Worm (Caenorhabditis elegans) whole organism, L3 larva: ENCODE results near the gene immt-1.
A peak's percentile ranks its signal among the peaks of the same experiment; 100 is the strongest.

Experiments
- R02D3.7 ChIP-seq: fragments of 150-350 bp; optimal IDR thresholded peaks from 2 replicates; lab custom pipeline; 2014; ENCODE audit warnings: missing biosample characterization, missing genetic modification characterization
- ZK546.5 ChIP-seq: sonication (generic microtip); optimal IDR thresholded peaks from 2 replicates; lab custom pipeline; 2017; ENCODE audit warnings: missing biosample characterization, missing genetic modification characterization
- aly-2 ChIP-seq: fragments of 150-350 bp; optimal IDR thresholded peaks from 2 replicates; lab custom pipeline; 2014; ENCODE audit warnings: missing biosample characterization, missing genetic modification characterization
- ama-1 ChIP-seq: fragments of 150-350 bp; optimal IDR thresholded peaks from 2 replicates; lab custom pipeline; 2018
- ceh-16 ChIP-seq: sonication (generic microtip); optimal IDR thresholded peaks from 2 replicates; lab custom pipeline; 2017; ENCODE audit warnings: missing biosample characterization, missing genetic modification characterization
- ceh-28 ChIP-seq: fragments of 150-350 bp; optimal IDR thresholded peaks from 2 replicates; lab custom pipeline; 2014; ENCODE audit warnings: missing biosample characterization, missing genetic modification reagents, missing genetic modification characterization
- ceh-82 ChIP-seq: fragments of 150-350 bp; optimal IDR thresholded peaks from 2 replicates; lab custom pipeline; 2014; ENCODE audit warnings: missing biosample characterization, missing genetic modification characterization
- ceh-9 ChIP-seq: sonication (generic microtip); optimal IDR thresholded peaks from 2 replicates; lab custom pipeline; 2018; ENCODE audit warnings: missing biosample characterization, missing genetic modification characterization
- daf-12 ChIP-seq: fragments of 150-350 bp; optimal IDR thresholded peaks from 2 replicates; lab custom pipeline; 2014; ENCODE audit warnings: missing biosample characterization, missing genetic modification reagents, missing genetic modification characterization
- egl-27 ChIP-seq: sonication (generic microtip); optimal IDR thresholded peaks from 4 replicates; lab custom pipeline; 2017; ENCODE audit warnings: missing biosample characterization, missing genetic modification reagents, missing genetic modification characterization
- elt-1 ChIP-seq: fragments of 150-350 bp; optimal IDR thresholded peaks from 2 replicates; lab custom pipeline; 2014; ENCODE audit warnings: missing biosample characterization, missing genetic modification characterization
- elt-2 ChIP-seq: sonication (generic microtip); optimal IDR thresholded peaks from 2 replicates; lab custom pipeline; 2016; ENCODE audit warnings: missing genetic modification reagents, mild to moderate bottlenecking, missing genetic modification characterization, missing compliant biosample characterization
- elt-3 ChIP-seq, 3 experiments: fragments of 150-350 bp in 1 of 3; sonication (generic microtip) in 2 of 3; optimal IDR thresholded peaks; 2 replicates in 2 of 3; 4 replicates in 1 of 3; lab custom pipeline; 2014 to 2017; ENCODE audit warnings: missing biosample characterization in 3 of 3, missing genetic modification characterization in 3 of 3
- fkh-10 ChIP-seq: sonication (generic microtip); optimal IDR thresholded peaks from 2 replicates; lab custom pipeline; 2017; ENCODE audit warnings: missing biosample characterization, missing genetic modification reagents, missing genetic modification characterization
- fkh-2 ChIP-seq: fragments of 150-350 bp; optimal IDR thresholded peaks from 2 replicates; lab custom pipeline; 2014; ENCODE audit warnings: missing biosample characterization, missing genetic modification reagents, missing genetic modification characterization
- hmg-11 ChIP-seq: sonication (generic microtip); optimal IDR thresholded peaks from 2 replicates; lab custom pipeline; 2016; ENCODE audit warnings: missing genetic modification characterization, missing compliant biosample characterization
- jun-1 ChIP-seq: fragments of 150-350 bp; optimal IDR thresholded peaks from 2 replicates; lab custom pipeline; 2014; ENCODE audit warnings: missing biosample characterization, missing genetic modification reagents, missing genetic modification characterization
- lin-15B ChIP-seq: fragments of 150-350 bp; optimal IDR thresholded peaks from 2 replicates; lab custom pipeline; 2014; ENCODE audit warnings: missing biosample characterization, missing genetic modification characterization
- lin-39 ChIP-seq: fragments of 150-350 bp; optimal IDR thresholded peaks from 2 replicates; lab custom pipeline; 2018; ENCODE audit warnings: missing biosample characterization, missing genetic modification reagents, missing genetic modification characterization
- lsy-12 ChIP-seq: sonication (generic microtip); optimal IDR thresholded peaks from 2 replicates; lab custom pipeline; 2016; ENCODE audit warnings: mild to moderate bottlenecking, missing genetic modification characterization, missing compliant biosample characterization
- mdl-1 ChIP-seq: fragments of 150-350 bp; optimal IDR thresholded peaks from 2 replicates; lab custom pipeline; 2014; ENCODE audit warnings: missing biosample characterization, missing genetic modification characterization
- nfya-1 ChIP-seq: sonication (generic microtip); optimal IDR thresholded peaks from 2 replicates; lab custom pipeline; 2017; ENCODE audit warnings: missing genetic modification characterization, mild to moderate bottlenecking, missing compliant biosample characterization, antibody characterized with exemption, moderate library complexity; ENCODE audit not compliant: insufficient read depth
- nhr-11 ChIP-seq: fragments of 150-350 bp; optimal IDR thresholded peaks from 2 replicates; lab custom pipeline; 2014; ENCODE audit warnings: missing biosample characterization, missing genetic modification characterization
- nhr-12 ChIP-seq: fragments of 150-350 bp; optimal IDR thresholded peaks from 2 replicates; lab custom pipeline; 2014; ENCODE audit warnings: missing biosample characterization, missing genetic modification characterization
- nhr-23 ChIP-seq: fragments of 150-350 bp; optimal IDR thresholded peaks from 2 replicates; lab custom pipeline; 2014; ENCODE audit warnings: missing biosample characterization, missing genetic modification reagents, missing genetic modification characterization
- nhr-237 ChIP-seq: fragments of 150-350 bp; optimal IDR thresholded peaks from 2 replicates; lab custom pipeline; 2014; ENCODE audit warnings: missing biosample characterization, missing genetic modification characterization
- nhr-25 ChIP-seq: sonication (generic microtip); optimal IDR thresholded peaks from 2 replicates; lab custom pipeline; 2017; ENCODE audit warnings: missing biosample characterization, missing genetic modification characterization
- nhr-28 ChIP-seq: fragments of 150-350 bp; optimal IDR thresholded peaks from 2 replicates; lab custom pipeline; 2014; ENCODE audit warnings: missing biosample characterization, missing genetic modification characterization
- nhr-67 ChIP-seq: fragments of 150-350 bp; optimal IDR thresholded peaks from 2 replicates; lab custom pipeline; 2014; ENCODE audit warnings: missing biosample characterization, missing genetic modification characterization
- nhr-76 ChIP-seq: fragments of 150-350 bp; sonication (generic microtip); optimal IDR thresholded peaks from 5 replicates; lab custom pipeline; 2014; ENCODE audit warnings: missing biosample characterization, missing genetic modification characterization
- nhr-77 ChIP-seq: fragments of 150-350 bp; optimal IDR thresholded peaks from 2 replicates; lab custom pipeline; 2014; ENCODE audit warnings: missing biosample characterization, missing genetic modification characterization
- pha-4 ChIP-seq: fragments of 150-350 bp; optimal IDR thresholded peaks from 2 replicates; lab custom pipeline; 2014; ENCODE audit warnings: missing biosample characterization, missing genetic modification reagents, missing genetic modification characterization
- pqm-1 ChIP-seq: fragments of 150-350 bp; optimal IDR thresholded peaks from 2 replicates; lab custom pipeline; 2017; ENCODE audit warnings: missing biosample characterization, missing genetic modification characterization, inconsistent platforms
- skn-1 ChIP-seq: fragments of 150-350 bp; optimal IDR thresholded peaks from 2 replicates; lab custom pipeline; 2014; ENCODE audit warnings: missing biosample characterization, missing genetic modification characterization
- snpc-4 ChIP-seq: fragments of 150-350 bp; optimal IDR thresholded peaks from 2 replicates; lab custom pipeline; 2014; ENCODE audit warnings: missing biosample characterization, missing genetic modification characterization
- tbx-2 ChIP-seq: sonication (generic microtip); optimal IDR thresholded peaks from 2 replicates; lab custom pipeline; 2016; ENCODE audit warnings: mild to moderate bottlenecking, missing genetic modification characterization, missing compliant biosample characterization
- unc-39 ChIP-seq: sonication (generic microtip); optimal IDR thresholded peaks from 4 replicates; lab custom pipeline; 2017; ENCODE audit warnings: missing biosample characterization, missing genetic modification characterization
- unc-62 ChIP-seq: fragments of 150-350 bp; sonication (generic microtip); optimal IDR thresholded peaks from 4 replicates; lab custom pipeline; 2014; ENCODE audit warnings: missing biosample characterization, missing genetic modification reagents, missing genetic modification characterization
- zag-1 ChIP-seq: fragments of 150-350 bp; optimal IDR thresholded peaks from 2 replicates; lab custom pipeline; 2014; ENCODE audit warnings: missing biosample characterization, missing genetic modification characterization

Gene immt-1

DNA sequence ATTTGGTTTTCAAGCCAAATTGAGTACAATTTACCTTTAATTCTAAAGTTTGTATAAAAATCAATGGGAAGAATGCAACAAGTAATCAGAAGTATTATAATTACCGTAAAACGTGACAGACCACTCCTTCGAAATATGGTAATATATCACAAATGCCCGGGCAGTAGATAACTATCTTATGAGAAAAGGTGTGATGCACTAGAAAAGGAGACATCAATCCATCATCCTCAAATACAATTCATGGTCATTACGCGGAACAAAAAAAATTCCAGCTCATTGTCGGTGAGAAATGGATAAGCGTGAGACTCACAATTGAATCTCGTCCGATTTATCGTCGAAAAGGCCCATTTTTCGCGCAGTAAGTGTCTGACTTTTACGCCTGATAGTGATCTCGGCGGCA, 22.2 kb upstream of the immt-1 start:
- TF ChIP-seq nhr-23 (tag; lab: Kevin White, UChicago) (peak; percentile 4), mdl-1 (tag; lab: Kevin White, UChicago) (no peak), unc-62 (GFP tag; lab: Kevin White, UChicago) (no peak), zag-1 (tag; lab: Kevin White, UChicago) (no peak), nhr-25 (tag; lab: Kevin White, UChicago) (peak; percentile 32), snpc-4 (no peak), egl-27 (no peak), unc-39 (tag; lab: Kevin White, UChicago) (no peak), skn-1 (tag; lab: Kevin White, UChicago) (no peak), elt-1 (tag; lab: Kevin White, UChicago) (peak; percentile 40)

DNA sequence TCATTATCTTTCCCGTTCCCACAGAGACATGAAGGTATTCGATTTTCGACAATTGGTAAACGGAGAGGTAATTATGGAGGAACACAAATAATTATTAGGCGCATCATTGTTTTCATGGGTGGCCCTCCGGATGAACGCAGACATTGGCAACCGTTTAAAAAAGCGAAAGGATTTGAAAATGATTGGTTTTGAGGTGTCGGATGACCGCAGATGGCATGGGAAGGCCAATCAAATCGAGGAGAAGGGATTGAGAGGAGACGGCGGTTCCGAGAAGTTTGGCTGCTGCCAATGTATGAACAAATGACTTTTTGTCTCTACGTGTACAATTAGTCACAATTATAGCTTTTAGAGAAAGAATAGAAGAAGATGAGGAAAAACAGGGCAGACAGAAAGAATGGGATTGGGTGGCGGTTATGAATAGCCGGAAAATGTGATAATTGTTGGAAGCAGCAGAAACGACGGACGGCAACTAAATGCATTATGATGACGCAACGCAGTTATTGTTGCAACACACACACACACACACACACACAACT, 20.6 kb upstream of the immt-1 start:
- TF ChIP-seq tbx-2 (tag; lab: Kevin White, UChicago) = no peak
- no peak for TF ChIP-seq ceh-82 (tag; lab: Kevin White, UChicago)
- no peak for TF ChIP-seq nhr-11 (tag; lab: Kevin White, UChicago)
- TF ChIP-seq daf-12 (tag; lab: Kevin White, UChicago) = no peak
- TF ChIP-seq lsy-12 (tag; lab: Kevin White, UChicago) = no peak
- TF ChIP-seq ceh-9 (tag; lab: Kevin White, UChicago) = no peak
- no peak for TF ChIP-seq unc-62 (GFP tag; lab: Kevin White, UChicago)
- TF ChIP-seq aly-2 (tag; lab: Kevin White, UChicago) = no peak
- no peak for TF ChIP-seq lin-15B (tag; lab: Kevin White, UChicago)
- TF ChIP-seq ceh-16 (tag; lab: Kevin White, UChicago) = no peak
- no peak for TF ChIP-seq unc-39 (tag; lab: Kevin White, UChicago)
- no peak for TF ChIP-seq nhr-12
- no peak for TF ChIP-seq lin-39 (tag; lab: Kevin White, UChicago)
- TF ChIP-seq ZK546.5 (tag; lab: Kevin White, UChicago) = no peak
- TF ChIP-seq nhr-76 = no peak

DNA sequence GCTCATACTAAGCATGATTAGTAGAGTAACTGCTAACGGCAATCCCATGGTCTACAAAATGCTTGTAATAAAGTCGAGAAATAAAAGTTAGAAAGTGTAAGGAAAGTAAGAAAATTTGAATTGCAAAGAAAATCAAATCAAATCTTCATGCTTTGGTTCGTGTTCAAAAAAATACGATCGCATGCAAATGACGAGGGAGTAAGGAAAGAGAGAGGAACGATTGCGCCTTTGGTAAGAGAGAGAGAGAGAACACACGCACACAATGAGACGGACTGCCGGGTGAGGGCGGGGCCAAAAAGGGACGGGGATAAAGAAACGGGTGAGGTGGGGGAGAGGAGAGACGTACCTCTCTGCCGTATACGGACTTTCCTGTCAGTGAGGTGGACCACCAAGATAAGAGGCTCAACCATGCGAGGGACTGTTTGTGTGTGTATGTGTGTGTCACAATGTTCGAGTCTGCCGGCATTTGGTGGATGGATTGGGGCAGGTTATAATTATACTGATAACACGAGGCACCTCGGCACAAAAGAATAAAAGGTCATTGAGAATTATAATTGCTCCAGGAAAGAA, 18.9 kb upstream of the immt-1 start, which contains the start of gene igcm-3:
igcm-3 (minus strand) TSS at position 51 of the 570 bp plus-strand sequence.
- TF ChIP-seq nhr-77 (no peak), skn-1 (tag; lab: Kevin White, UChicago) (no peak), aly-2 (tag; lab: Kevin White, UChicago) (no peak), nhr-25 (tag; lab: Kevin White, UChicago) (no peak)

DNA sequence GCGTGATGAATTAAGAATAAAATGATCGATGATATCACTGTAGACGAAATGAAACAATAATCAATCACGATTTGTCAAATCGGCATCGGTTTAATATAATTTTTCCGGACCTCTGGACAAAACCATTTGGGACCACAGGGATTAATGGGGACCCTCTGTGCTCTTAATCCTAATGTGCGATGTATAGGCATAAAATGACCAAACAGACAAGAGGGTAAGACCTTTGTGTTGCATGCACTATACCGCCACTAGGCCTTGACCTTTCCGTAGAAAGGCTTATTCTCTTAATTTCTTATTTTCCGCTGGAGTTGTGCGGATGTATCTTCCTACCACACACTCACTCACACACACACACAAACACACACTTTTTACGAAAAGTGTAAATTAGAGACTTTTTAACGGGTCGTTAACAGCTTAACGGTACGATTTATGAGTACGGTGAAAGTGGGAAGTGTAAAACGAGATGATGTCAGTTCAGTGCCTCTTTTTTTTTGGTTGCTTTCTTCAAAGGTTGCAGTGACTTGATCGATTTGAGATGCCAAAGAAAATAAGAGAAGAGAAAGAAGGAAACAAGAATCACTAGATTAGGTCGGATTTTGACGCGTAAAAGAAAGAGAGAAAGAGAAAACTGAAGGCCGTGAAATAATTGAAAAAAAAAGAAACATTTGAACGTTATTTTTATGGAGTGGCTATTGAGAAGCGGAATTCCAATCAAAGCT, 17.9 kb upstream of the immt-1 start:
- TF ChIP-seq nhr-237 (tag; lab: Kevin White, UChicago) = no peak
- TF ChIP-seq nhr-25 (tag; lab: Kevin White, UChicago) = peak; percentile 83

DNA sequence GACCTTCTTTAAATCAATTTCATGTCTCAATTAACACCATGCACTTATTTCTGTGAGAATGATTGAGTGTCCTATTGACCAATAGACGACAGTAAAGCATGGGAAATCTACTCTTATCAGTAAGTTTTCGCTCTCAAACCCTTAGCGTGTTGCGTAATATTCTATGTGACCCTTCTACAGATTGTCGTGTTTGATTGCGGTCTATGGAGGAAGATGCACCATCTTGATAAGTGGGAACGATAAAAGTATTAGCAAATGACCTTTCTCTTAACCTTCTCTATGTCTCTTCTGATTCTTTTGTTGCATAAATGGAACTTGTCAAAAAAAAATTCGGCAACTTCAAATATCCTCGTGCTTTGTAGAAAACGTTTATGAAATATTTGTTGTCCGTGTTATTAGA, 16.9 kb upstream of the immt-1 start:
- peak; percentile 47 for TF ChIP-seq nhr-23 (tag; lab: Kevin White, UChicago)
- no peak for TF ChIP-seq mdl-1 (tag; lab: Kevin White, UChicago)
- no peak for TF ChIP-seq nfya-1
- TF ChIP-seq ama-1 (lab: Kevin White, UChicago) = no peak
- no peak for TF ChIP-seq R02D3.7
- TF ChIP-seq snpc-4 = no peak
- TF ChIP-seq elt-2 (tag; lab: Kevin White, UChicago) = peak; percentile 9
- peak; percentile 75 for TF ChIP-seq nhr-25 (tag; lab: Kevin White, UChicago)
- TF ChIP-seq zag-1 (tag; lab: Kevin White, UChicago) = no peak
- TF ChIP-seq elt-1 (tag; lab: Kevin White, UChicago) = peak; percentile 93
- TF ChIP-seq ZK546.5 (tag; lab: Kevin White, UChicago) = no peak
- no peak for TF ChIP-seq fkh-2 (tag; lab: Kevin White, UChicago)
- no peak for TF ChIP-seq unc-62 (GFP tag; lab: Kevin White, UChicago)
- TF ChIP-seq nhr-28 = no peak
- no peak for TF ChIP-seq pqm-1 (tag; lab: Kevin White, UChicago)
- TF ChIP-seq nhr-76 = no peak
- no peak for TF ChIP-seq nhr-67
- no peak for TF ChIP-seq nhr-237 (tag; lab: Kevin White, UChicago)
- TF ChIP-seq fkh-10 = no peak
- no peak for TF ChIP-seq jun-1 (tag; lab: Kevin White, UChicago)
- peak; percentile 74 for TF ChIP-seq ceh-16 (tag; lab: Kevin White, UChicago)
- no peak for TF ChIP-seq pha-4
- no peak for TF ChIP-seq daf-12 (tag; lab: Kevin White, UChicago)
- no peak for TF ChIP-seq ceh-82 (tag; lab: Kevin White, UChicago)
- no peak for TF ChIP-seq nhr-77
- no peak for TF ChIP-seq elt-3 (tag; optimal IDR thresholded peaks at IDR 0.05; lab: Kevin White, UChicago)
- TF ChIP-seq skn-1 (tag; lab: Kevin White, UChicago) = no peak
- no peak for TF ChIP-seq ceh-28 (tag; lab: Kevin White, UChicago)
- TF ChIP-seq hmg-11 (tag; lab: Kevin White, UChicago) = no peak
